Worm (Caenorhabditis elegans) whole organism, mixed stage, embryonic: ENCODE data around the gene Y54F10AL.1.

Source experiments
- blmp-1 ChIP-seq: fragments of 150-350 bp; optimal IDR thresholded peaks from 2 replicates; lab custom pipeline; 2014; ENCODE audit warnings: missing biosample characterization, missing genetic modification characterization
- flh-1 ChIP-seq: fragments of 200-800 bp; sonication (Bioruptor generic); optimal IDR thresholded peaks from 2 replicates; lab custom pipeline; 2018; ENCODE audit warnings: mild to moderate bottlenecking, missing genetic modification characterization, moderate library complexity, missing compliant biosample characterization
- lin-13 ChIP-seq: fragments of 150-350 bp; optimal IDR thresholded peaks from 2 replicates; lab custom pipeline; 2014; ENCODE audit warnings: missing biosample characterization, missing genetic modification characterization
- lin-32 ChIP-seq: fragments of 200-800 bp; sonication (Bioruptor generic); optimal IDR thresholded peaks from 2 replicates; lab custom pipeline; 2018; ENCODE audit warnings: mild to moderate bottlenecking, missing genetic modification characterization, missing compliant biosample characterization
- mab-5 ChIP-seq: fragments of 150-350 bp; optimal IDR thresholded peaks from 2 replicates; lab custom pipeline; 2014; ENCODE audit warnings: missing biosample characterization, missing genetic modification characterization
- mls-2 ChIP-seq: sonication (generic microtip); optimal IDR thresholded peaks from 2 replicates; lab custom pipeline; 2016; ENCODE audit warnings: mild to moderate bottlenecking, missing genetic modification characterization, moderate library complexity, missing compliant biosample characterization
- nhr-2 ChIP-seq: fragments of 150-350 bp; optimal IDR thresholded peaks from 2 replicates; lab custom pipeline; 2014; ENCODE audit warnings: missing biosample characterization, missing genetic modification characterization
- nhr-28 ChIP-seq: fragments of 150-350 bp; optimal IDR thresholded peaks from 2 replicates; lab custom pipeline; 2014; ENCODE audit warnings: missing biosample characterization, missing genetic modification characterization
- nhr-76 ChIP-seq: sonication (generic microtip); optimal IDR thresholded peaks from 2 replicates; lab custom pipeline; 2017; ENCODE audit warnings: missing biosample characterization, missing genetic modification characterization
- snpc-4 ChIP-seq: fragments of 150-350 bp; optimal IDR thresholded peaks from 2 replicates; lab custom pipeline; 2014; ENCODE audit warnings: missing biosample characterization, missing genetic modification characterization
- unc-39 ChIP-seq: fragments of 150-350 bp; optimal IDR thresholded peaks from 2 replicates; lab custom pipeline; 2014; ENCODE audit warnings: missing biosample characterization, missing genetic modification characterization
- zip-8 ChIP-seq: fragments of 150-350 bp; optimal IDR thresholded peaks from 2 replicates; lab custom pipeline; 2014; ENCODE audit warnings: missing biosample characterization, missing genetic modification characterization
- ztf-11 ChIP-seq: fragments of 150-350 bp; optimal IDR thresholded peaks from 2 replicates; lab custom pipeline; 2014; ENCODE audit warnings: missing biosample characterization, missing genetic modification characterization

- no peak for TF ChIP-seq mab-5
- TF ChIP-seq unc-39 = no peak
- no peak for TF ChIP-seq lin-32
- TF ChIP-seq mls-2 (tag; lab: Kevin White, UChicago) = no peak
- no peak for TF ChIP-seq nhr-76
- no peak for TF ChIP-seq blmp-1 (tag; lab: Kevin White, UChicago)
- no peak for TF ChIP-seq lin-13 (tag; lab: Kevin White, UChicago)
- TF ChIP-seq nhr-2 = no peak
- no peak for TF ChIP-seq zip-8 (tag; lab: Kevin White, UChicago)
- no peak for TF ChIP-seq ztf-11
- no peak for TF ChIP-seq flh-1 (GFP tag; lab: Kevin White, UChicago)
- TF ChIP-seq nhr-28 (tag; lab: Kevin White, UChicago) = no peak
- no peak for TF ChIP-seq snpc-4 (tag; lab: Kevin White, UChicago)
These were observed 19.0 kb downstream of the Y54F10AL.1 start for ce11 chrIII:2506463-2506862.
